Worm (Caenorhabditis elegans) whole organism, mixed stage, embryonic: ENCODE results near the gene ZK177.1.

Experiments
- elt-3 ChIP-seq: fragments of 150-350 bp; optimal IDR thresholded peaks from 2 replicates; lab custom pipeline; 2014; ENCODE audit warnings: missing biosample characterization, missing genetic modification characterization
- mep-1 ChIP-seq: fragments of 150-350 bp; optimal IDR thresholded peaks from 2 replicates; lab custom pipeline; 2017; ENCODE audit warnings: missing biosample characterization, missing genetic modification reagents, missing genetic modification characterization, inconsistent platforms
- nhr-237 ChIP-seq: fragments of 150-350 bp; optimal IDR thresholded peaks from 2 replicates; lab custom pipeline; 2014; ENCODE audit warnings: missing biosample characterization, missing genetic modification characterization

ce11 chrII:5515542-5515941 lies 12.4 kb upstream of the ZK177.1 start, which contains the start of gene ZK177.3:
- TF ChIP-seq mep-1 (tag; lab: Kevin White, UChicago) (no peak), elt-3 (no peak), nhr-237 (tag; lab: Kevin White, UChicago) (no peak)
